Fruit fly (Drosophila melanogaster): Measurements from ENCODE around the gene CG7148.

The CG7148 gene

DNA sequence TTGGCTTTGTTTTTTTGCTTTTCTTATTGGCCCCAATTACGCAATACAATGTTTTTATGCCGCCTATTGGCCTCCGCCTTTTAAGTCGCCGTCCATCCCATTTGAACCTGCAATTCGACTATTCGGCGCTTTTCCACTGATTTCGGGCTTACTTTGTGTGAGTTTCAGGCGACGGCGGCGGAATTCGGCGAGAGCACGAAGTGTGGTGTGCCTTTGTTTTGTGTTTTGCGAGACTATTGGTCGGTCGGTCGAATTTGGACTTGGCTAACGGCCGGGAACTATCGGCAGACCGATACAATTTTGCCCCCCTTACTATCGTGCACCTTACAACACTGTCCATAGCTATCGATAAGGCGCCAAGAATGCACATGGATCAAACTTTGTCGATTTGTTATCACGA lies 9.0 kb upstream of the CG7148 start, which contains the start of gene P5CDh1 (continued):
- TF ChIP-seq Rx (GFP tag; IDR thresholded peaks at IDR 0.05): no peak
- no peak for TF ChIP-seq Tbp (GFP tag; optimal IDR thresholded peaks at IDR 0.05)
- TF ChIP-seq CG17328 (GFP tag; IDR thresholded peaks at IDR 0.05): peak; percentile 42; the same call in 1 of the 2 replicates
- TF ChIP-seq cg (GFP tag; optimal IDR thresholded peaks at IDR 0.05): peak; percentile 41
- TF ChIP-seq CG8924 (tag; optimal IDR thresholded peaks at IDR 0.05): no peak
- no peak for TF ChIP-seq CG32772 (GFP tag; IDR thresholded peaks at IDR 0.05)
- no peak for TF ChIP-seq fd96Cb (tag; optimal IDR thresholded peaks at IDR 0.05)
- TF ChIP-seq bcd (GFP tag; optimal IDR thresholded peaks at IDR 0.05): peak; percentile 1
- TF ChIP-seq Sry-δ (GFP tag; optimal IDR thresholded peaks at IDR 0.05): peak; percentile 81
- TF ChIP-seq abd-A (tag; optimal IDR thresholded peaks at IDR 0.05): peak; percentile 2
- TF ChIP-seq eyg (GFP tag; optimal IDR thresholded peaks at IDR 0.05): no peak
- TF ChIP-seq mirr (GFP tag; optimal IDR thresholded peaks at IDR 0.05): peak; percentile 3
- TF ChIP-seq CG34224 (GFP tag; IDR thresholded peaks at IDR 0.05; ENCODE audit: partially characterized antibody): peak; percentile 87
- peak; percentile 41 for TF ChIP-seq ind (GFP tag; optimal IDR thresholded peaks at IDR 0.05)
- TF ChIP-seq HmgZ (tag; optimal IDR thresholded peaks at IDR 0.05): peak; percentile 72
- peak; percentile 34 for TF ChIP-seq Nf-YB (GFP tag; optimal IDR thresholded peaks at IDR 0.05)
- TF ChIP-seq CG12659 (GFP tag; optimal IDR thresholded peaks at IDR 0.05): peak; percentile 63
- no peak for TF ChIP-seq CG18599 (GFP tag; optimal IDR thresholded peaks at IDR 0.05)
- no peak for TF ChIP-seq corto (GFP tag; optimal IDR thresholded peaks at IDR 0.05)
- peak; percentile 47; the same call in 1 of the 3 replicates for TF ChIP-seq Dbx (GFP tag; IDR thresholded peaks at IDR 0.05)
- peak; percentile 98 for TF ChIP-seq Dref (GFP tag; IDR thresholded peaks at IDR 0.05)
- no peak for TF ChIP-seq CG7357 (GFP tag; IDR thresholded peaks at IDR 0.05)
- peak; percentile 90 for TF ChIP-seq sna (GFP tag; IDR thresholded peaks at IDR 0.05; ENCODE audit: partially characterized antibody)
- TF ChIP-seq HLH54F (GFP tag; optimal IDR thresholded peaks at IDR 0.05): peak; percentile 31
- TF ChIP-seq zf30C (GFP tag; optimal IDR thresholded peaks at IDR 0.05): no peak
- peak; percentile 93 for TF ChIP-seq bbx (GFP tag; IDR thresholded peaks at IDR 0.05; ENCODE audit: partially characterized antibody)
- TF ChIP-seq sug (tag; optimal IDR thresholded peaks at IDR 0.05): peak; percentile 73
- peak; percentile 93 for TF ChIP-seq chinmo (GFP tag; IDR thresholded peaks at IDR 0.05; ENCODE audit: partially characterized antibody)
- 0 out of 3 replicates have a peak, but pooled peaks have one; percentile 6 for TF ChIP-seq Optix (GFP tag; IDR thresholded peaks at IDR 0.05)
- no peak for TF ChIP-seq CG14050 (GFP tag; IDR thresholded peaks at IDR 0.05)
- TF ChIP-seq Dek (tag; optimal IDR thresholded peaks at IDR 0.05): no peak
- TF ChIP-seq Sin3A (optimal IDR thresholded peaks at IDR 0.05): peak; percentile 43
- peak; percentile 72 for TF ChIP-seq sqz (GFP tag; optimal IDR thresholded peaks at IDR 0.05)
- TF ChIP-seq phol (tag; optimal IDR thresholded peaks at IDR 0.05): peak; percentile 23
- peak; percentile 39; the same call in 1 of the 2 replicates for TF ChIP-seq lmd (GFP tag; IDR thresholded peaks at IDR 0.05)
- no peak for TF ChIP-seq NC2β (GFP tag; optimal IDR thresholded peaks at IDR 0.05)
- TF ChIP-seq Spps (tag; optimal IDR thresholded peaks at IDR 0.05): no peak
- peak; percentile 77 for TF ChIP-seq Doc3 (GFP tag; IDR thresholded peaks at IDR 0.05; ENCODE audit: partially characterized antibody)
- peak; percentile 82 for TF ChIP-seq knrl (GFP tag; IDR thresholded peaks at IDR 0.05; ENCODE audit: partially characterized antibody)
- no peak for TF ChIP-seq run (tag; optimal IDR thresholded peaks at IDR 0.05)
- TF ChIP-seq HHEX (GFP tag; optimal IDR thresholded peaks at IDR 0.05): peak; percentile 24
- TF ChIP-seq CG10462 (GFP tag; optimal IDR thresholded peaks at IDR 0.05): no peak
- TF ChIP-seq Dp (GFP tag; optimal IDR thresholded peaks at IDR 0.05): peak; percentile 97
- peak; percentile 13 for TF ChIP-seq Meics (GFP tag; optimal IDR thresholded peaks at IDR 0.05)
- peak; percentile 50 for TF ChIP-seq caup (GFP tag; optimal IDR thresholded peaks at IDR 0.05; ENCODE audit: severe bottlenecking)
- TF ChIP-seq CG4820 (GFP tag; optimal IDR thresholded peaks at IDR 0.05): no peak
- peak; percentile 44 for TF ChIP-seq CG34376 (GFP tag; optimal IDR thresholded peaks at IDR 0.05)
- TF ChIP-seq CG2199 (GFP tag; IDR thresholded peaks at IDR 0.05): no peak
- no peak for TF ChIP-seq CG3065 (GFP tag; optimal IDR thresholded peaks at IDR 0.05)
- TF ChIP-seq az2 (GFP tag; optimal IDR thresholded peaks at IDR 0.05): no peak
